Fruit fly (Drosophila melanogaster): ENCODE measurements around the gene CG5895.

Gene CG5895

dm6 chr3L:16060806-16061600 is 25.7 kb downstream of the CG5895 start (continued):
- no peak for TF ChIP-seq emc (GFP tag; optimal IDR thresholded peaks at IDR 0.05)
- TF ChIP-seq Doc3 (GFP tag; IDR thresholded peaks at IDR 0.05; ENCODE audit: partially characterized antibody) = no peak
- no peak for TF ChIP-seq ranshi (GFP tag; IDR thresholded peaks at IDR 0.05)
- peak in 1 of 2 experiments; percentile 36 for TF ChIP-seq chif (GFP tag; optimal IDR thresholded peaks at IDR 0.05)
- no peak for TF ChIP-seq CG6272 (GFP tag; IDR thresholded peaks at IDR 0.05)
- 0 out of 3 replicates have a peak, but pooled peaks have one; percentile 17 for TF ChIP-seq CG11695 (GFP tag; IDR thresholded peaks at IDR 0.05)
- no peak for TF ChIP-seq onecut (GFP tag; IDR thresholded peaks at IDR 0.05)
- TF ChIP-seq cato (GFP tag; optimal IDR thresholded peaks at IDR 0.05; ENCODE audit: borderline replicate concordance) = no peak
- TF ChIP-seq Elba2 (GFP tag; optimal IDR thresholded peaks at IDR 0.05) = no peak
- TF ChIP-seq h (optimal IDR thresholded peaks at IDR 0.05) = no peak
- no peak for TF ChIP-seq Gug (GFP tag; IDR thresholded peaks at IDR 0.05)
- TF ChIP-seq phol (tag; optimal IDR thresholded peaks at IDR 0.05) = no peak
- no peak for TF ChIP-seq unpg (GFP tag; optimal IDR thresholded peaks at IDR 0.05)
- TF ChIP-seq CG10565 (GFP tag; optimal IDR thresholded peaks at IDR 0.05) = no peak
- peak; percentile 74 for TF ChIP-seq Sox100B (GFP tag; optimal IDR thresholded peaks at IDR 0.05)
- TF ChIP-seq Hr39 (optimal IDR thresholded peaks at IDR 0.05) = no peak
- TF ChIP-seq CG15601 (tag; optimal IDR thresholded peaks at IDR 0.05) = no peak
- TF ChIP-seq CG10209 (GFP tag; optimal IDR thresholded peaks at IDR 0.05) = peak; percentile 53
- no peak for TF ChIP-seq sens-2 (GFP tag; IDR thresholded peaks at IDR 0.05)
- no peak for TF ChIP-seq slou (GFP tag; optimal IDR thresholded peaks at IDR 0.05)
- TF ChIP-seq CG14050 (GFP tag; IDR thresholded peaks at IDR 0.05) = no peak
- TF ChIP-seq CG11093 (GFP tag; IDR thresholded peaks at IDR 0.05) = no peak
- no peak for TF ChIP-seq CG1647 (GFP tag; optimal IDR thresholded peaks at IDR 0.05)
- TF ChIP-seq oc (tag; optimal IDR thresholded peaks at IDR 0.05) = no peak
- no peak for TF ChIP-seq CG14014 (GFP tag; IDR thresholded peaks at IDR 0.05)
- no peak for TF ChIP-seq Bdp1 (GFP tag; optimal IDR thresholded peaks at IDR 0.05)
- peak; percentile 17 for TF ChIP-seq CG5180 (GFP tag; optimal IDR thresholded peaks at IDR 0.05)
- TF ChIP-seq CG6654 (GFP tag; optimal IDR thresholded peaks at IDR 0.05) = peak; percentile 6
- no peak for TF ChIP-seq sr (GFP tag; IDR thresholded peaks at IDR 0.05)
- TF ChIP-seq Ets65A (GFP tag) = peak; percentile 82
- no peak for TF ChIP-seq Dfd (GFP tag; optimal IDR thresholded peaks at IDR 0.05)
- no peak for TF ChIP-seq CG8765 (GFP tag; IDR thresholded peaks at IDR 0.05)
- no peak for TF ChIP-seq exex (tag; optimal IDR thresholded peaks at IDR 0.05)
- no peak for TF ChIP-seq CG3163 (GFP tag; optimal IDR thresholded peaks at IDR 0.05)
- peak; percentile 46; the same call in 1 of the 2 replicates for TF ChIP-seq slbo (GFP tag; IDR thresholded peaks at IDR 0.05)
- TF ChIP-seq dan (GFP tag; IDR thresholded peaks at IDR 0.05) = no peak
- no peak for TF ChIP-seq CG13123 (GFP tag; optimal IDR thresholded peaks at IDR 0.05)
- no peak for TF ChIP-seq tap (tag; optimal IDR thresholded peaks at IDR 0.05)
- no peak for TF ChIP-seq sc (optimal IDR thresholded peaks at IDR 0.05)
- peak; percentile 66 for TF ChIP-seq sc (GFP tag; optimal IDR thresholded peaks at IDR 0.05)
- peak; percentile 29 for TF ChIP-seq Xbp1 (GFP tag; optimal IDR thresholded peaks at IDR 0.05)
- TF ChIP-seq aop (GFP tag; IDR thresholded peaks at IDR 0.05) = no peak
- TF ChIP-seq CG2202 (tag; optimal IDR thresholded peaks at IDR 0.05) = peak; percentile 35
- TF ChIP-seq Six4 (GFP tag; optimal IDR thresholded peaks at IDR 0.05) = no peak
- no peak for TF ChIP-seq CG12942 (GFP tag; optimal IDR thresholded peaks at IDR 0.05)
- no peak for TF ChIP-seq stc (GFP tag; IDR thresholded peaks at IDR 0.05)
- peak; percentile 59 for TF ChIP-seq CG9437 (GFP tag; optimal IDR thresholded peaks at IDR 0.05)
- no peak for TF ChIP-seq sqz (GFP tag; optimal IDR thresholded peaks at IDR 0.05)
- TF ChIP-seq NfI (GFP tag; optimal IDR thresholded peaks at IDR 0.05) = peak; percentile 37
- TF ChIP-seq chinmo (GFP tag; IDR thresholded peaks at IDR 0.05; ENCODE audit: partially characterized antibody) = 0 out of 4 replicates have a peak, but pooled peaks have one; percentile 42
- peak; percentile 16 for TF ChIP-seq pnt (GFP tag; optimal IDR thresholded peaks at IDR 0.05)
- no peak for TF ChIP-seq CG10321 (GFP tag; IDR thresholded peaks at IDR 0.05)
